Fruit fly (Drosophila melanogaster) whole organism, embryonic: ENCODE data around the gene CG16824.

Source experiments
- CG11723 ChIP-seq: fragments of 200-800 bp; sonication (Bioruptor generic); optimal IDR thresholded peaks from 2 replicates; lab custom pipeline; 2017; ENCODE audit warnings: missing biosample characterization, mild to moderate bottlenecking, missing genetic modification characterization
- CG17359 ChIP-seq: fragments of 200-800 bp; sonication (Bioruptor generic); optimal IDR thresholded peaks from 3 replicates; lab custom pipeline; 2018; ENCODE audit warnings: missing biosample characterization, mild to moderate bottlenecking, missing genetic modification characterization, moderate library complexity
- CG31441 ChIP-seq: fragments of 200-800 bp; sonication (Bioruptor generic); IDR thresholded peaks from 2 replicates; pipeline ENCODE4 v1.3.6; 2022; ENCODE audit warnings: missing biosample characterization, missing genetic modification characterization
- CG34224 ChIP-seq: fragments of 200-800 bp; sonication (Bioruptor generic); IDR thresholded peaks from 3 replicates; pipeline ENCODE4 v1.3.6; 2022; ENCODE audit warnings: missing biosample characterization, missing genetic modification characterization; ENCODE audit not compliant: partially characterized antibody
- CG6175 ChIP-seq: fragments of 200-800 bp; sonication (Bioruptor generic); IDR thresholded peaks from 3 replicates; pipeline ENCODE4 v1.3.6; 2022; ENCODE audit warnings: missing biosample characterization, missing genetic modification characterization
- CHES-1-like ChIP-seq: fragments of 200-800 bp; sonication (Bioruptor generic); optimal IDR thresholded peaks from 2 replicates; lab custom pipeline; 2016; ENCODE audit warnings: missing biosample characterization, missing genetic modification characterization
- HLH54F ChIP-seq: fragments of 200-800 bp; sonication (Bioruptor generic); optimal IDR thresholded peaks from 3 replicates; lab custom pipeline; 2016; ENCODE audit warnings: missing biosample characterization, missing genetic modification characterization
- MTF-1 ChIP-seq: fragments of 200-800 bp; sonication (Bioruptor generic); optimal IDR thresholded peaks from 2 replicates; lab custom pipeline; 2018; ENCODE audit warnings: missing biosample characterization, mild to moderate bottlenecking, missing genetic modification characterization, borderline replicate concordance
- al ChIP-seq: fragments of 200-800 bp; sonication (Bioruptor generic); IDR thresholded peaks from 2 replicates; pipeline ENCODE4 v1.3.6; 2022; ENCODE audit warnings: missing biosample characterization, missing genetic modification characterization
- dmrt99B ChIP-seq: fragments of 200-800 bp; sonication (Bioruptor generic); optimal IDR thresholded peaks from 2 replicates; lab custom pipeline; 2018; ENCODE audit warnings: missing biosample characterization, mild to moderate bottlenecking, missing genetic modification characterization, moderate library complexity

- TF ChIP-seq MTF-1 (GFP tag; lab: Kevin White, UChicago), result no peak
- no peak for TF ChIP-seq CG17359
- TF ChIP-seq CHES-1-like (GFP tag; lab: Kevin White, UChicago), result no peak
- TF ChIP-seq CG11723 (GFP tag; lab: Kevin White, UChicago), result no peak
- no peak for TF ChIP-seq CG34224
- no peak for TF ChIP-seq CG6175 (GFP tag; lab: Robert Waterston, UW)
- TF ChIP-seq CG31441 (GFP tag; lab: Robert Waterston, UW), result no peak
- no peak for TF ChIP-seq al (GFP tag; lab: Robert Waterston, UW)
- TF ChIP-seq HLH54F, result no peak
- TF ChIP-seq dmrt99B (tag; lab: Kevin White, UChicago), result no peak
Observed at dm6 chr2L:13260740-13261139, 32.1 kb upstream of the CG16824 start, which contains the start of gene CG44085.
